Worm (Caenorhabditis elegans) whole organism, L4 larva: ENCODE results near the gene W06A7.4.
A peak's percentile ranks its signal among the peaks of the same experiment; 100 is the strongest.
"Not testable (repeated sequence)": the region's sequence is repeated elsewhere in the genome, so short reads cannot be mapped to it uniquely, and the experiment has no call there.

Source experiments
- D1046.2 ChIP-seq: fragments of 200-800 bp; sonication (Bioruptor generic); IDR thresholded peaks from 2 replicates; pipeline ENCODE4 v1.3.6; 2022; ENCODE audit warnings: missing genetic modification characterization, missing compliant biosample characterization
- F26F4.8 ChIP-seq: fragments of 200-800 bp; sonication (Bioruptor generic); conservative IDR thresholded peaks from 2 replicates; pipeline ENCODE4 v1.3.6; 2022; ENCODE audit warnings: missing genetic modification characterization, missing compliant biosample characterization
- F44E2.7 ChIP-seq: fragments of 200-800 bp; sonication (Bioruptor generic); IDR thresholded peaks from 2 replicates; pipeline ENCODE4 v2.1.2; 2022; ENCODE audit warnings: missing genetic modification characterization, missing compliant biosample characterization
- F49E8.2 ChIP-seq: sonication (generic microtip); optimal IDR thresholded peaks from 2 replicates; lab custom pipeline; 2016; ENCODE audit warnings: missing compliant biosample characterization, mild to moderate bottlenecking, missing genetic modification characterization, borderline replicate concordance
- T26A8.4 ChIP-seq: fragments of 200-800 bp; sonication (Bioruptor generic); IDR thresholded peaks from 2 replicates; pipeline ENCODE4 v1.3.6; 2022; ENCODE audit warnings: missing genetic modification characterization, missing compliant biosample characterization
- Y105C5A.15 ChIP-seq: fragments of 200-800 bp; sonication (Bioruptor generic); IDR thresholded peaks from 2 replicates; pipeline ENCODE4 v1.3.6; 2022; ENCODE audit warnings: missing genetic modification characterization, missing compliant biosample characterization
- Y75B8A.6 ChIP-seq: fragments of 200-800 bp; sonication (Bioruptor generic); IDR thresholded peaks from 2 replicates; pipeline ENCODE4 v1.3.6; 2022; ENCODE audit warnings: missing genetic modification reagents, missing genetic modification characterization, missing compliant biosample characterization
- ZK546.5 ChIP-seq, 2 experiments: sonication (generic microtip); optimal IDR thresholded peaks; 2 replicates each; lab custom pipeline; 2017; ENCODE audit warnings: missing biosample characterization in 2 of 2, missing genetic modification characterization in 2 of 2
- aha-1 ChIP-seq: fragments of 150-350 bp; peaks from one replicate; lab custom pipeline; 2014; ENCODE audit warnings: missing biosample characterization, missing genetic modification characterization
- aly-2 ChIP-seq: sonication (generic microtip); optimal IDR thresholded peaks from 2 replicates; lab custom pipeline; 2018; ENCODE audit warnings: missing biosample characterization, missing genetic modification characterization
- ceh-62 ChIP-seq: sonication (generic microtip); optimal IDR thresholded peaks from 2 replicates; lab custom pipeline; 2017; ENCODE audit warnings: missing biosample characterization, missing genetic modification characterization
- ces-1 ChIP-seq: fragments of 150-350 bp; sonication (generic microtip); optimal IDR thresholded peaks from 4 replicates; lab custom pipeline; 2014; ENCODE audit warnings: missing biosample characterization, missing genetic modification reagents, missing genetic modification characterization
- ctbp-1 ChIP-seq: fragments of 200-800 bp; sonication (Bioruptor generic); IDR thresholded peaks from 2 replicates; pipeline ENCODE4 v1.3.6; 2022; ENCODE audit warnings: missing genetic modification reagents, missing genetic modification characterization, missing compliant biosample characterization
- dpl-1 ChIP-seq: fragments of 150-350 bp; optimal IDR thresholded peaks from 2 replicates; lab custom pipeline; 2014; ENCODE audit warnings: missing biosample characterization, missing genetic modification reagents, missing genetic modification characterization
- duxl-1 ChIP-seq: sonication (generic microtip); optimal IDR thresholded peaks from 2 replicates; lab custom pipeline; 2016; ENCODE audit warnings: mild to moderate bottlenecking, missing genetic modification characterization, moderate library complexity, missing compliant biosample characterization; ENCODE audit not compliant: poor library complexity
- hmg-1.1 ChIP-seq: fragments of 200-800 bp; sonication (Bioruptor generic); IDR thresholded peaks from 2 replicates; pipeline ENCODE4 v1.3.6; 2022; ENCODE audit warnings: missing genetic modification reagents, missing genetic modification characterization, missing compliant biosample characterization
- lim-7 ChIP-seq: fragments of 200-800 bp; sonication (Bioruptor generic); IDR thresholded peaks from 2 replicates; pipeline ENCODE4 v1.3.6; 2022; ENCODE audit warnings: missing genetic modification characterization, missing compliant biosample characterization
- lin-1 ChIP-seq: fragments of 200-800 bp; sonication (Bioruptor generic); IDR thresholded peaks from 2 replicates; pipeline ENCODE4 v1.3.6; 2022; ENCODE audit warnings: missing genetic modification reagents, missing genetic modification characterization, missing compliant biosample characterization
- lin-38 ChIP-seq: fragments of 200-800 bp; sonication (Bioruptor generic); IDR thresholded peaks from 2 replicates; pipeline ENCODE4 v1.3.6; 2022; ENCODE audit warnings: missing genetic modification reagents, missing genetic modification characterization, missing compliant biosample characterization
- lir-3 ChIP-seq: sonication (generic microtip); optimal IDR thresholded peaks from 2 replicates; lab custom pipeline; 2016; ENCODE audit warnings: mild to moderate bottlenecking, missing genetic modification characterization, missing compliant biosample characterization
- lsy-2 ChIP-seq, 2 experiments: fragments of 150-350 bp in 1 of 2; sonication (generic microtip) in 1 of 2; optimal IDR thresholded peaks; 2 replicates each; lab custom pipeline; 2014 to 2017; ENCODE audit warnings: missing biosample characterization in 2 of 2, missing genetic modification characterization in 2 of 2
- mxl-2 ChIP-seq: fragments of 200-800 bp; sonication (Bioruptor generic); conservative IDR thresholded peaks from 2 replicates; pipeline ENCODE4 v1.3.6; 2022; ENCODE audit warnings: missing genetic modification reagents, missing genetic modification characterization, missing compliant biosample characterization
- nhr-10 ChIP-seq: fragments of 150-350 bp; optimal IDR thresholded peaks from 2 replicates; lab custom pipeline; 2014; ENCODE audit warnings: missing biosample characterization, missing genetic modification characterization
- nhr-102 ChIP-seq: sonication (generic microtip); optimal IDR thresholded peaks from 2 replicates; lab custom pipeline; 2016; ENCODE audit warnings: mild to moderate bottlenecking, missing genetic modification characterization, moderate library complexity, missing compliant biosample characterization
- nhr-111 ChIP-seq: fragments of 200-800 bp; sonication (Bioruptor generic); optimal IDR thresholded peaks from 2 replicates; lab custom pipeline; 2018; ENCODE audit warnings: mild to moderate bottlenecking, missing genetic modification characterization, missing compliant biosample characterization
- nhr-28 ChIP-seq: fragments of 150-350 bp; optimal IDR thresholded peaks from 2 replicates; lab custom pipeline; 2014; ENCODE audit warnings: missing biosample characterization, missing genetic modification characterization
- nhr-42 ChIP-seq: fragments of 200-800 bp; sonication (Bioruptor generic); IDR thresholded peaks from 2 replicates; pipeline ENCODE4 v1.3.6; 2022; ENCODE audit warnings: missing genetic modification characterization, missing compliant biosample characterization
- nhr-48 ChIP-seq: sonication (generic microtip); optimal IDR thresholded peaks from 2 replicates; lab custom pipeline; 2016; ENCODE audit warnings: mild to moderate bottlenecking, missing genetic modification characterization, missing compliant biosample characterization
- nhr-6 ChIP-seq: fragments of 150-350 bp; optimal IDR thresholded peaks from 2 replicates; lab custom pipeline; 2014; ENCODE audit warnings: missing biosample characterization, missing genetic modification characterization
- nhr-77 ChIP-seq: fragments of 150-350 bp; optimal IDR thresholded peaks from 2 replicates; lab custom pipeline; 2014; ENCODE audit warnings: missing biosample characterization, missing genetic modification characterization
- pha-4 ChIP-seq, 2 experiments: fragments of 150-350 bp in 1 of 2; fragments of 200-800 bp in 1 of 2; sonication (Bioruptor generic) in 1 of 2; IDR thresholded peaks in 1 of 2; optimal IDR thresholded peaks in 1 of 2; 2 replicates each; pipeline versions ENCODE4 v1.3.6 to Lab custom; 2014 to 2022; ENCODE audit warnings: missing genetic modification characterization in 2 of 2, missing genetic modification reagents in 2 of 2, missing biosample characterization in 1 of 2, missing compliant biosample characterization in 1 of 2
- pqm-1 ChIP-seq: sonication (generic microtip); optimal IDR thresholded peaks from 2 replicates; lab custom pipeline; 2017; ENCODE audit warnings: missing biosample characterization, missing genetic modification characterization
- snpc-1.2 ChIP-seq: fragments of 200-800 bp; sonication (Bioruptor generic); IDR thresholded peaks from 2 replicates; pipeline ENCODE4 v1.3.6; 2022; ENCODE audit warnings: missing genetic modification reagents, missing genetic modification characterization, missing compliant biosample characterization
- snpc-4 ChIP-seq: fragments of 150-350 bp; optimal IDR thresholded peaks from 2 replicates; lab custom pipeline; 2014; ENCODE audit warnings: missing biosample characterization, missing genetic modification characterization
- spr-1 ChIP-seq: sonication (generic microtip); optimal IDR thresholded peaks from 2 replicates; lab custom pipeline; 2016; ENCODE audit warnings: mild to moderate bottlenecking, missing genetic modification characterization, missing compliant biosample characterization
- spr-3 ChIP-seq: fragments of 200-800 bp; sonication (Bioruptor generic); optimal IDR thresholded peaks from 2 replicates; lab custom pipeline; 2018; ENCODE audit warnings: mild to moderate bottlenecking, missing genetic modification characterization, missing compliant biosample characterization
- tag-97 ChIP-seq: fragments of 200-800 bp; sonication (Bioruptor generic); IDR thresholded peaks from 2 replicates; pipeline ENCODE4 v1.3.6; 2022; ENCODE audit warnings: missing genetic modification characterization, missing compliant biosample characterization
- tra-1 ChIP-seq: fragments of 200-800 bp; sonication (Bioruptor generic); IDR thresholded peaks from 2 replicates; pipeline ENCODE4 v1.3.6; 2022; ENCODE audit warnings: missing genetic modification reagents, missing genetic modification characterization, missing compliant biosample characterization
- unc-39 ChIP-seq: sonication (generic microtip); optimal IDR thresholded peaks from 2 replicates; lab custom pipeline; 2017; ENCODE audit warnings: missing biosample characterization, missing genetic modification characterization
- unc-62 ChIP-seq, 3 experiments: fragments of 150-350 bp in 1 of 3; sonication (generic microtip); optimal IDR thresholded peaks in 2 of 3; peaks in 1 of 3; 1 replicate in 1 of 3; 2 replicates in 2 of 3; lab custom pipeline; 2014 to 2017; ENCODE audit warnings: missing biosample characterization in 3 of 3, missing genetic modification characterization in 3 of 3, missing genetic modification reagents in 3 of 3, missing genotype in 1 of 3
- zfp-3 ChIP-seq: fragments of 200-800 bp; sonication (Bioruptor generic); conservative IDR thresholded peaks from 2 replicates; pipeline ENCODE4 v1.3.6; 2022; ENCODE audit warnings: missing genetic modification reagents, missing genetic modification characterization, missing compliant biosample characterization
- ztf-11 ChIP-seq: fragments of 150-350 bp; optimal IDR thresholded peaks from 2 replicates; lab custom pipeline; 2014; ENCODE audit warnings: missing biosample characterization, missing genetic modification characterization

Gene W06A7.4

DNA sequence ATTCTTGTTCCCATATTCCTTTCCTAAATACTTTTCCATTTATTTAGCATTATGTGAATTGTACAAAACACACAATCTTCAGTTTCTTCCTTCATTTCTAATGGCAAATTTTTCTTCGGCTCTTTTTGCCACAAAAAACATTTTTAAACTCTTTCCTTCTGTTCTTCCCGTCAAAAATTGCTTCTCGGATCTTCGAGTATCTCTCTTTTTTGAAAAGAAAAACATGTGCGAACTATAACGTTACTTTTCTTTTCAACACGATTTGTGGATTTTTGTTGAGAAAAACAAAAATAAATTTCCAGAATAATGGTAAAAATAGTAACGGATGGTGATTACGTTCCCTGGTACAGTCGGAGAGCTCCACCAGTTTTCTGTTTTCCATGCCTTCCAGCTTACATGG, 2.7 kb upstream of the W06A7.4 start, which contains the start of gene W06A7.2:
TSS of gene W06A7.2 (plus strand) at position 301 of the 400 bp plus-strand sequence.
- TF ChIP-seq dpl-1 (GFP tag; lab: Kevin White, UChicago): no peak
- TF ChIP-seq nhr-111 (GFP tag; lab: Kevin White, UChicago): no peak
- no peak for TF ChIP-seq tag-97
- no peak for TF ChIP-seq ZK546.5 (tag; optimal IDR thresholded peaks at IDR 0.05; lab: Kevin White, UChicago)
- TF ChIP-seq ces-1 (GFP tag; lab: Kevin White, UChicago): no peak
- no peak for TF ChIP-seq nhr-10
- no peak for TF ChIP-seq ceh-62 (tag; lab: Kevin White, UChicago)
- no peak for TF ChIP-seq pqm-1 (tag; lab: Kevin White, UChicago)
- no peak for TF ChIP-seq lin-1 (GFP tag; lab: Robert Waterston, UW)
- no peak for TF ChIP-seq T26A8.4 (GFP tag; lab: Robert Waterston, UW)
- no peak for TF ChIP-seq nhr-42
- TF ChIP-seq tra-1 (GFP tag; lab: Robert Waterston, UW): no peak
- TF ChIP-seq lin-38: no peak
- TF ChIP-seq D1046.2: no peak
- TF ChIP-seq snpc-4 (tag; lab: Kevin White, UChicago): no peak
- TF ChIP-seq hmg-1.1 (GFP tag; lab: Robert Waterston, UW): no peak
- TF ChIP-seq nhr-102: no peak
- TF ChIP-seq ztf-11 (tag; lab: Kevin White, UChicago): no peak

DNA sequence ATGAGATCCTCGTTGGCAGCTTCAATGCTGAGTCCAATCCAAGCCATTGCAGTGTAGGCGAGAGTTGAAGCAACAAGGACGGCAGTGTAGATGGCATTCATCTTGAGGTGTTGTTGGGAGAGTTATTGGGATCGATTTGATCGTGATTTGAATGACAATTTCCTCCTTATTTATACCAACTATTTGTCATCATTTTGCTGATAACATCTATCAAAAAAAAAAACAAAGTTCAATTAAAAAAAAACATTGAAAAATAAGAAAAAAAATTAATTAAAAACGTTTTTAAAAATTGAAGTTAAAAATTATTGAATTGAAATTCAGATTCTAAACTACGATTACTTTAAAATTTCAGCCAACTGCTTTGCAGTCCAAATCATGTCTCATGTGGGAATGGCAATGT, 2.7 kb downstream of the W06A7.4 start, which contains the start of gene nspa-8:
TSS of gene nspa-8 (minus strand) at position 101 of the 400 bp plus-strand sequence.
- TF ChIP-seq F44E2.7; nhr-10; lir-3 (tag; lab: Kevin White, UChicago): not testable (repeated sequence)

DNA sequence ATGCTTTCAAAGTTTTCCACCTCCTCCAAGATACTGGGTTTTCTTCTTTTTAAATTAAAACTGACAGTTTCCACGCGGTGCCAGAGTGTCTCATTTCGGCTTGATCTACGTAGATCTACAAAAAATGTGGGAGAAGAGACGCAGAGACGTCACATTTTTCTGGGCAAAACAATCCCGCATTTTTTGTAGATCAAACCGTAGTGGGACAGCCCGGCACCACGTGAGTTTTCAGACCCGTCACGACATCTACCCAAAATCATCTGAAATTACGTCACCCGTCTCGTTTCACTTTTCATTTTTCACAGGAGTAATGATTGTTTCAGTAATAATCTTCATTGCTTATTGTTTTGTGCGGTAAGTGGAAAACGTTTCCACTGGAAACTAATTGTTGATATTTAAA, 4.2 kb downstream of the W06A7.4 start:
- TF ChIP-seq lin-38: 0 out of 2 replicates have a peak, but pooled peaks have one; percentile 24
- TF ChIP-seq unc-62 (GFP tag; optimal IDR thresholded peaks at IDR 0.05 in 1 of 2; lab: Kevin White, UChicago): no peak
- TF ChIP-seq unc-62 (tag; optimal IDR thresholded peaks at IDR 0.05; lab: Kevin White, UChicago): no peak
- TF ChIP-seq Y105C5A.15 (GFP tag; lab: Robert Waterston, UW): 0 out of 2 replicates have a peak, but pooled peaks have one; percentile 26
- peak; percentile 23; the same call in 1 of the 2 replicates for TF ChIP-seq hmg-1.1 (GFP tag; lab: Robert Waterston, UW)
- no peak for TF ChIP-seq aly-2 (tag; lab: Kevin White, UChicago)
- peak; percentile 77; the same call in 1 of the 2 replicates for TF ChIP-seq zfp-3 (GFP tag; lab: Robert Waterston, UW)
- no peak for TF ChIP-seq spr-3
- no peak for TF ChIP-seq D1046.2
- TF ChIP-seq unc-39 (tag; lab: Kevin White, UChicago): no peak
- TF ChIP-seq nhr-102: peak; percentile 53
- 0 out of 2 replicates have a peak, but pooled peaks have one; percentile 9 for TF ChIP-seq lim-7 (GFP tag; lab: Robert Waterston, UW)
- no peak for TF ChIP-seq nhr-6 (tag; lab: Kevin White, UChicago)
- peak; percentile 42 for TF ChIP-seq aha-1 (tag; lab: Kevin White, UChicago)
- peak; percentile 1 for TF ChIP-seq spr-1 (tag; lab: Kevin White, UChicago)
- peak; percentile 21 for TF ChIP-seq duxl-1 (tag; lab: Kevin White, UChicago)
- TF ChIP-seq mxl-2 (GFP tag; lab: Robert Waterston, UW): 0 out of 2 replicates have a peak, but pooled peaks have one; percentile 16
- TF ChIP-seq Y75B8A.6 (GFP tag; lab: Robert Waterston, UW): no peak
- TF ChIP-seq, all 104 proteins: peak for 10

DNA sequence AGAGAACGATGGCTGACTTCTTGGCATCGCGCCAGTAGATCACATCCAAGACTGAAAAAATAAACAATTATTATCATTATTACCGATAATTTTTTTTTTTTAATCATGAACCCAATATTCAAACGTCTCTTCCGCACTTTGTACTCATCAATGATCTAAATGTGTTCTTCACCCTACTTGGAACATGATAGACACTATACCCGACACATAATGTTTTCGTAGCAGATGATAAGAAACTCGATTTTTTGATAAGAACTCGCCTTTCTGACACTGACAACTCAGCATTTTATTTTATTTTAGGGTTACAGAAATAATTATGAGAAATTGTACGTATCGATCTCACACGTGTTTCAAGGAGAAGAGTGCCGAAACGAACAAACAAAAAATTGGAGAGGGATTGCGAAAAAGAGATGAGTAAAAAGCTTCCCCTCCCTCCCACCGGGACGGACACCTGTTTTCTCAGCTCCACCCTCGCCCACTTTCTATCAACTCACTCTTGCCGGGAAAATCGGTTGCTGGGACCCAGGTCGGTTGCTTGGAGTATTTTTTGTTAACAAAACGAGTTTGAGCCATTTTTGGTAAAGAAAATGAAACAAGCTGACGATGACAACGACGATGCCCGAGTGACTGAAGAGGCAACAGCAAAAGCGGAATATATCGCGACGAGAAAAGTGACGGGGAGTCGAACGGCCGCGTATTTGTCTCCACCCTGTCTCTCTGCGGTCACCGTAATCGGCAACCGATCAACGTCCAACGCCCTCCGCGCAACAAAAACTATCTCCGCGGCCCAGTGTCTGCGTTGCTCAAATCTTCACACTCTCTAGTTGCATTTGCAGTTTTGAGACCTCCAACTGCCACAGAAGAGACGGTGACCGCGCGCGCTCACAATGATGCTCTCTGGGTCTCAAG, 6.3 kb downstream of the W06A7.4 start:
- TF ChIP-seq F26F4.8 (GFP tag; lab: Robert Waterston, UW) (no peak), tra-1 (GFP tag; lab: Robert Waterston, UW) (0 out of 2 replicates have a peak, but pooled peaks have one; percentile 38), F49E8.2 (tag; lab: Kevin White, UChicago) (no peak), snpc-1.2 (GFP tag; lab: Robert Waterston, UW) (peak; percentile 44; the same call in 1 of the 2 replicates), ctbp-1 (no peak), tag-97 (no peak), pha-4 (GFP tag; IDR thresholded peaks at IDR 0.05; lab: Robert Waterston, UW) (no peak), pha-4 (tag; optimal IDR thresholded peaks at IDR 0.05; lab: Kevin White, UChicago) (no peak), lim-7 (GFP tag; lab: Robert Waterston, UW) (no peak), nhr-28 (tag; lab: Kevin White, UChicago) (peak; percentile 96), Y75B8A.6 (GFP tag; lab: Robert Waterston, UW) (no peak), unc-62 (GFP tag; optimal IDR thresholded peaks at IDR 0.05 in 1 of 2; lab: Kevin White, UChicago) (peak in 1 of 2 experiments; percentile 58), unc-62 (tag; optimal IDR thresholded peaks at IDR 0.05; lab: Kevin White, UChicago) (no peak), nhr-77 (tag; lab: Kevin White, UChicago) (peak; percentile 83), lsy-2 (tag; optimal IDR thresholded peaks at IDR 0.05; lab: Kevin White, UChicago) (peak in 1 of 2 experiments; percentile 12), nhr-48 (peak; percentile 62)
